Worm (Caenorhabditis elegans): ENCODE results near the gene C18H7.4.

DNA sequence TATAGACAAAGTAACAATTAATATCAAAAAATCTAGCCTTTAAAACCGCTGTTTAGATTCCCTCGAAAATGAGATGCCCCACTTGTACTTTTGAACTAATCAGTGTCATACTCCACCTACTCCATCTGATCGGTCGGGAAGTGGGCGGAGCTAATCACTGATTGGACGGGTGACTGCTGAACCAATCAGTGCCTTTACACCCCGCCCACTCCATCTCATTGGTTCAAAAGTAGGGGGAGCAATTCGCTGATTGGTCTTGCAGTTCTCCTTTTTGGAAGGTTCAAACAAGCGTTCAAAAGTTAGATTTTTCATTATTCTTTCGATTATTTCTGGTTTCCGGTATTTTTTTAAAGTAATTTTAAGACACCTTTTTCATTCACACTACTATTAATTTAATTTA lies 20.0 kb downstream of the C18H7.4 start:
- TF ChIP-seq hmbx-1 (tag; optimal IDR thresholded peaks at IDR 0.05) (no peak), B0310.2 (tag; optimal IDR thresholded peaks at IDR 0.05) (no peak), tra-4 (tag; optimal IDR thresholded peaks at IDR 0.05) (no peak), ceh-36 (tag; optimal IDR thresholded peaks at IDR 0.05) (no peak), hnd-1 (tag; optimal IDR thresholded peaks at IDR 0.05) (no peak), ama-1 (optimal IDR thresholded peaks at IDR 0.05) (no peak), flt-1 (GFP tag; IDR thresholded peaks at IDR 0.05) (no peak), tbx-37 (GFP tag; conservative IDR thresholded peaks at IDR 0.05) (no peak), sea-1 (GFP tag; conservative IDR thresholded peaks at IDR 0.05) (no peak), ceh-13 (GFP tag; optimal IDR thresholded peaks at IDR 0.05) (no peak), pes-1 (GFP tag; IDR thresholded peaks at IDR 0.05) (no peak)

Data from whole organism, early embryonic.